Worm (Caenorhabditis elegans) whole organism, L1 larva: ENCODE measurements around the gene tsp-21.

Experiments used
- C04F5.9 ChIP-seq: sonication (generic microtip); optimal IDR thresholded peaks from 2 replicates; lab custom pipeline; 2016; ENCODE audit warnings: missing genetic modification characterization, missing compliant biosample characterization
- aha-1 ChIP-seq: fragments of 150-350 bp; optimal IDR thresholded peaks from 2 replicates; lab custom pipeline; 2014; ENCODE audit warnings: missing biosample characterization, missing genetic modification characterization
- aly-2 ChIP-seq: fragments of 150-350 bp; optimal IDR thresholded peaks from 2 replicates; lab custom pipeline; 2014; ENCODE audit warnings: missing biosample characterization, missing genetic modification characterization
- blmp-1 ChIP-seq: fragments of 150-350 bp; optimal IDR thresholded peaks from 2 replicates; lab custom pipeline; 2014; ENCODE audit warnings: missing biosample characterization, missing genetic modification characterization
- ceh-63 ChIP-seq: fragments of 200-800 bp; sonication (Bioruptor generic); optimal IDR thresholded peaks from 2 replicates; lab custom pipeline; 2018; ENCODE audit warnings: mild to moderate bottlenecking, missing genetic modification characterization, missing compliant biosample characterization
- ceh-82 ChIP-seq, 3 experiments: fragments of 150-350 bp in 1 of 3; sonication (generic microtip) in 2 of 3; optimal IDR thresholded peaks; 2 replicates each; lab custom pipeline; 2014 to 2017; ENCODE audit warnings: missing biosample characterization in 3 of 3, missing genetic modification characterization in 3 of 3
- ceh-88 ChIP-seq: fragments of 200-800 bp; sonication (Bioruptor generic); IDR thresholded peaks from 2 replicates; pipeline ENCODE4 v1.3.6; 2022; ENCODE audit warnings: missing genetic modification characterization, missing compliant biosample characterization
- ceh-90 ChIP-seq: sonication (generic microtip); optimal IDR thresholded peaks from 2 replicates; lab custom pipeline; 2016; ENCODE audit warnings: missing genetic modification characterization, missing compliant biosample characterization
- dsc-1 ChIP-seq: sonication (generic microtip); optimal IDR thresholded peaks from 2 replicates; lab custom pipeline; 2016; ENCODE audit warnings: mild to moderate bottlenecking, missing genetic modification characterization, missing compliant biosample characterization
- efl-3 ChIP-seq: fragments of 200-800 bp; sonication (Bioruptor generic); optimal IDR thresholded peaks from 2 replicates; lab custom pipeline; 2018; ENCODE audit warnings: mild to moderate bottlenecking, missing genetic modification characterization, missing compliant biosample characterization
- egl-13 ChIP-seq: sonication (generic microtip); optimal IDR thresholded peaks from 2 replicates; lab custom pipeline; 2016; ENCODE audit warnings: missing genotype, missing genetic modification reagents, missing genetic modification characterization, missing compliant biosample characterization
- elt-2 ChIP-seq: sonication (generic microtip); optimal IDR thresholded peaks from 2 replicates; lab custom pipeline; 2016; ENCODE audit warnings: missing genetic modification characterization, mild to moderate bottlenecking, inconsistent platforms, missing compliant biosample characterization, missing genetic modification reagents
- elt-3 ChIP-seq, 6 experiments: fragments of 150-350 bp in 1 of 6; sonication (generic microtip); optimal IDR thresholded peaks; 2 replicates each; lab custom pipeline; 2017 to 2018; ENCODE audit warnings: missing biosample characterization in 6 of 6, missing genetic modification characterization in 6 of 6, inconsistent platforms in 1 of 6
- fkh-4 ChIP-seq: sonication (generic microtip); optimal IDR thresholded peaks from 2 replicates; lab custom pipeline; 2016; ENCODE audit warnings: missing compliant biosample characterization, missing genetic modification characterization, borderline replicate concordance
- fos-1 ChIP-seq: fragments of 150-350 bp; optimal IDR thresholded peaks from 2 replicates; lab custom pipeline; 2014; ENCODE audit warnings: missing biosample characterization, missing genetic modification characterization
- grh-1 ChIP-seq: fragments of 200-800 bp; sonication (Bioruptor generic); IDR thresholded peaks from 2 replicates; pipeline ENCODE4 v1.3.6; 2022; ENCODE audit warnings: missing genetic modification reagents, missing genetic modification characterization, missing compliant biosample characterization
- hpl-2 ChIP-seq: fragments of 150-350 bp; optimal IDR thresholded peaks from 2 replicates; lab custom pipeline; 2014; ENCODE audit warnings: missing biosample characterization, missing genetic modification reagents, missing genetic modification characterization
- irx-1 ChIP-seq: sonication (generic microtip); optimal IDR thresholded peaks from 2 replicates; lab custom pipeline; 2016; ENCODE audit warnings: missing genetic modification characterization, missing compliant biosample characterization
- jun-1 ChIP-seq: fragments of 150-350 bp; optimal IDR thresholded peaks from 2 replicates; lab custom pipeline; 2014; ENCODE audit warnings: missing biosample characterization, missing genetic modification reagents, missing genetic modification characterization
- lin-14 ChIP-seq: fragments of 200-800 bp; sonication (Bioruptor generic); optimal IDR thresholded peaks from 2 replicates; lab custom pipeline; 2018; ENCODE audit warnings: mild to moderate bottlenecking, missing genetic modification characterization, moderate library complexity, missing compliant biosample characterization
- lin-15B ChIP-seq: fragments of 150-350 bp; sonication (generic microtip); optimal IDR thresholded peaks from 3 replicates; lab custom pipeline; 2014; ENCODE audit warnings: missing biosample characterization, missing genetic modification characterization
- lin-35 ChIP-seq, 2 experiments: fragments of 150-350 bp; optimal IDR thresholded peaks; 2 replicates each; lab custom pipeline; 2014; ENCODE audit warnings: missing biosample characterization in 2 of 2, missing genetic modification characterization in 2 of 2, missing genetic modification reagents in 2 of 2
- lin-39 ChIP-seq: fragments of 150-350 bp; optimal IDR thresholded peaks from 2 replicates; lab custom pipeline; 2014; ENCODE audit warnings: missing biosample characterization, missing genetic modification reagents, missing genetic modification characterization
- mdl-1 ChIP-seq, 2 experiments: fragments of 150-350 bp; optimal IDR thresholded peaks; 2 replicates each; lab custom pipeline; 2014 to 2017; ENCODE audit warnings: missing biosample characterization in 2 of 2, missing genetic modification characterization in 2 of 2, inconsistent platforms in 1 of 2
- mep-1 ChIP-seq: fragments of 150-350 bp; optimal IDR thresholded peaks from 2 replicates; lab custom pipeline; 2014; ENCODE audit warnings: missing biosample characterization, missing genetic modification characterization
- nhr-11 ChIP-seq: fragments of 150-350 bp; optimal IDR thresholded peaks from 2 replicates; lab custom pipeline; 2014; ENCODE audit warnings: missing biosample characterization, missing genetic modification characterization
- nhr-19 ChIP-seq: fragments of 200-800 bp; sonication (Bioruptor generic); conservative IDR thresholded peaks from 2 replicates; pipeline ENCODE4 v1.3.6; 2022; ENCODE audit warnings: missing genetic modification characterization, missing compliant biosample characterization
- nhr-20 ChIP-seq: sonication (generic microtip); optimal IDR thresholded peaks from 2 replicates; lab custom pipeline; 2016; ENCODE audit warnings: mild to moderate bottlenecking, missing genetic modification characterization, missing compliant biosample characterization
- nhr-47 ChIP-seq: sonication (generic microtip); optimal IDR thresholded peaks from 2 replicates; lab custom pipeline; 2016; ENCODE audit warnings: mild to moderate bottlenecking, missing genetic modification characterization, moderate library complexity, missing compliant biosample characterization
- nhr-76 ChIP-seq: sonication (generic microtip); optimal IDR thresholded peaks from 2 replicates; lab custom pipeline; 2017; ENCODE audit warnings: missing biosample characterization, missing genetic modification characterization
- nhr-84 ChIP-seq: sonication (generic microtip); optimal IDR thresholded peaks from 2 replicates; lab custom pipeline; 2017; ENCODE audit warnings: missing biosample characterization, missing genetic modification characterization
- nhr-85 ChIP-seq: sonication (generic microtip); peaks from one replicate; lab custom pipeline; 2016; ENCODE audit warnings: missing genetic modification characterization, inconsistent platforms, missing compliant biosample characterization
- nhr-90 ChIP-seq: sonication (generic microtip); optimal IDR thresholded peaks from 2 replicates; lab custom pipeline; 2016; ENCODE audit warnings: mild to moderate bottlenecking, missing genetic modification characterization, missing compliant biosample characterization; ENCODE audit not compliant: poor library complexity
- pag-3 ChIP-seq: sonication (generic microtip); optimal IDR thresholded peaks from 2 replicates; lab custom pipeline; 2017; ENCODE audit warnings: missing genetic modification characterization, mild to moderate bottlenecking, missing compliant biosample characterization, antibody characterized with exemption, borderline replicate concordance; ENCODE audit not compliant: insufficient read depth
- rnt-1 ChIP-seq: sonication (generic microtip); optimal IDR thresholded peaks from 2 replicates; lab custom pipeline; 2016; ENCODE audit warnings: mild to moderate bottlenecking, missing genetic modification characterization, moderate library complexity, missing compliant biosample characterization
- skn-1 ChIP-seq: fragments of 150-350 bp; optimal IDR thresholded peaks from 2 replicates; lab custom pipeline; 2014; ENCODE audit warnings: missing biosample characterization, missing genetic modification characterization
- snpc-4 ChIP-seq: fragments of 150-350 bp; optimal IDR thresholded peaks from 2 replicates; lab custom pipeline; 2014; ENCODE audit warnings: missing biosample characterization, missing genetic modification characterization
- sptf-1 ChIP-seq: fragments of 150-350 bp; optimal IDR thresholded peaks from 2 replicates; lab custom pipeline; 2014; ENCODE audit warnings: missing biosample characterization, missing genetic modification characterization
- sup-37 ChIP-seq: fragments of 200-800 bp; sonication (Bioruptor generic); optimal IDR thresholded peaks from 2 replicates; lab custom pipeline; 2018; ENCODE audit warnings: mild to moderate bottlenecking, missing genetic modification characterization, missing compliant biosample characterization
- tbx-2 ChIP-seq: sonication (generic microtip); optimal IDR thresholded peaks from 2 replicates; lab custom pipeline; 2016; ENCODE audit warnings: missing genetic modification characterization, missing compliant biosample characterization
- unc-62 ChIP-seq: fragments of 150-350 bp; optimal IDR thresholded peaks from 2 replicates; lab custom pipeline; 2014; ENCODE audit warnings: missing biosample characterization, missing genetic modification reagents, missing genetic modification characterization
- unc-98 ChIP-seq: fragments of 200-800 bp; sonication (Bioruptor generic); IDR thresholded peaks from 2 replicates; pipeline ENCODE4 v1.3.6; 2022; ENCODE audit warnings: missing genetic modification characterization, missing compliant biosample characterization
- vab-15 ChIP-seq: sonication (generic microtip); optimal IDR thresholded peaks from 2 replicates; lab custom pipeline; 2017; ENCODE audit warnings: missing genotype, mild to moderate bottlenecking, missing genetic modification characterization, missing compliant biosample characterization
- zag-1 ChIP-seq: fragments of 150-350 bp; optimal IDR thresholded peaks from 2 replicates; lab custom pipeline; 2014; ENCODE audit warnings: missing biosample characterization, missing genetic modification characterization
- ztf-11 ChIP-seq, 2 experiments: sonication (generic microtip); optimal IDR thresholded peaks; 2 replicates each; lab custom pipeline; 2016 to 2017; ENCODE audit warnings: missing genetic modification characterization in 2 of 2, missing biosample characterization in 1 of 2, missing compliant biosample characterization in 1 of 2
- ztf-4 ChIP-seq: fragments of 150-350 bp; optimal IDR thresholded peaks from 2 replicates; lab custom pipeline; 2014; ENCODE audit warnings: missing biosample characterization, missing genetic modification characterization

tsp-21 gene

DNA sequence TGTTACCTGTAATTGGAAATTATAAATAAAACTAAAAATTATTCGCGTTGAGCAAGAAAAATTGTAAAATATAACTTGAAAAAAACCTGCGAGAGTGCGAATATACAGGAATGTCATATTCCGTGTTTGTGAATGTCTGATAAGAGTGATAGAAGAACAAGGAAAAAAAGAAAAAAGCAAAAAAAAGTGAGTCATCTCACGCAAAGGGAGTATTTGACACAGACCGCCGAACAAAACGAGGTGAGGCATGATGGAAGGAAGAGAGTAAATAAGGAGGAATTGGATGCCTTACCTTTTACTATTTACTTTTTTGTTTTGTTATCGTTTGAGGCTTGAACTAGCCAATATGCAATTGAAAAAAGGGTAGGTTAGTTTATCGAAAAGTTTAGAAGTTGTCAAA is 39.8 kb upstream of the tsp-21 start, which contains the start of gene F21G4.1:
TSS of gene F21G4.1 (minus strand) at position 6 of the 400 bp plus-strand sequence.
- no peak for TF ChIP-seq egl-13 (tag; lab: Kevin White, UChicago)
- TF ChIP-seq elt-2 (tag; lab: Kevin White, UChicago): peak; percentile 13
- peak; percentile 13 for TF ChIP-seq lin-14

DNA sequence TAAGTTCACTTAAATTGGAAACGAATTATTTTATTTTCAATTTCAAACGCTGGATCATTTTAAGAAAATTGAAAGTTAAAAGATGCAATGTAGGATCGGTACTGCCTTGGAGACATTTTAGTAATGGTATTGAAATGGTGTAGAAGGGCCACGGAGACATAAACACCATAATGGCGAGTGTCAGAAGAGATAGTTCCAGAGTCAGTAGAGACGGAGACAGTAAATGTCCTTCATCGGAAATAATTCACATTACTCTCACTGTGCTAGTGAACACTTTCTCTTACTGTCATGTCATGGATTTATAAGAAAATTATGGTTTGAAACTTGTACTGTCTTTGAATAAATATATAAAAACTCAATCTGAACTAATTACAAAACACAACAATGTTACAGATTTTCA is 39.1 kb upstream of the tsp-21 start:
- TF ChIP-seq nhr-85: peak; percentile 73
- peak; percentile 87 for TF ChIP-seq blmp-1 (tag; lab: Kevin White, UChicago)
- TF ChIP-seq lin-14: peak; percentile 59
- no peak for TF ChIP-seq efl-3 (GFP tag; lab: Kevin White, UChicago)

DNA sequence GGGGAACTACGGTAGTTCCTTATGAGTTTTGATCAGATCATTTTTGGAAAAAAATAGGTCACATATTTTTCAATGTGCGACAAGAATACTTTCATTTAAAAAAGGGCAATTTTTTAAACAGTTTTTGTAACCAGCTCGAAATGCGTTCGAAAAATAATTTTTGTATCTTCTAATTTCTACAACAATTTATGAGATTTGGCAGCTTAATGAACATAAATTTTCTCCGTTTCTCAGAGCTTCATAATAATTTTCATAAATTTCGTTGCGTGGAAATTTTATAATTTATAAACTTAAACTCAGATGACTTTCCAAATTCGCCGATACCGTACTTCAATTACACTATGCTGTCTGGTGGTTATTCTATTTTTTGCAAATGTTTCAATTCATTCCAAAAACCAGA is 37.3 kb upstream of the tsp-21 start, which contains the start of gene F21G4.3:
TSS of gene F21G4.3 (plus strand) at position 301 of the 400 bp plus-strand sequence.
- TF ChIP-seq sptf-1 (tag; lab: Kevin White, UChicago) (no peak), efl-3 (GFP tag; lab: Kevin White, UChicago) (no peak), nhr-85 (no peak), skn-1 (tag; lab: Kevin White, UChicago) (no peak), ztf-11 (tag; optimal IDR thresholded peaks at IDR 0.05; lab: Kevin White, UChicago) (no peak), aly-2 (no peak), blmp-1 (tag; lab: Kevin White, UChicago) (no peak), irx-1 (tag; lab: Kevin White, UChicago) (no peak), nhr-11 (tag; lab: Kevin White, UChicago) (no peak), C04F5.9 (tag; lab: Kevin White, UChicago) (no peak), ceh-63 (GFP tag; lab: Kevin White, UChicago) (no peak), zag-1 (tag; lab: Kevin White, UChicago) (no peak), jun-1 (tag; lab: Kevin White, UChicago) (no peak), hpl-2 (no peak), mdl-1 (tag; optimal IDR thresholded peaks at IDR 0.05; lab: Kevin White, UChicago) (no peak), mep-1 (tag; lab: Kevin White, UChicago) (no peak), rnt-1 (tag; lab: Kevin White, UChicago) (no peak), ceh-82 (tag; optimal IDR thresholded peaks at IDR 0.05; lab: Kevin White, UChicago) (no peak)
- TF ChIP-seq, all 84 proteins: peak for 0

DNA sequence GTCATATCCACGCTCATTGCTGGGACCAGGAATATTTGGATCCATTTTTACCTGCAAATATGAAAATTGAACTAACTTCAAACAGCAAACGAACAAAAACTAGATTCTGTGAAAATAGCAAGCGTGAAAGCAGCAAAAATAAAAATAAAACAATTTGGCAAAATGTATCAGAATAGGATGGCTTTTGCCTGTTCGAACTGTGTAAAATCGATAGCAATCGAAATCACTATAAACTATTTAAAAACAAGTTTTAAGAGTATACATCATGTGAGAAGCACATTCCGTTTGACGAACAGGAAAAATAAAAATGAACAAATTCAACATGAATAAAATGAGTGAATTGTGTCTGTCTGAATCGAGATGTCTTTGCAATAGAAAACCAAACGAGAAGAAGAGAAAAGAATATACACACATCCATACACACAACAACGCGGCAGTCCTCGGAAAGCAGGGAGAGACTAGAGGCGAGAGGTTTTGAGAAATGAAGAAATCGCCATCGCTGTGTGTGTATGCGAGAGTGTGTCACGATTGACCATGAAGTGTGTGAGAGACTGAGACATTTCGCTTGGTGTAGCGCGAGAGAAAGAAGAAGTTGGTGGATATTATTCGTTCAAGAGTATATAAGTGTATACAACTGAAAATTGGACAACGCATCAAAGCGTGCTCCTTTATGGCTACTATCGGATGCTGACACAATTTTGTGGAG is 32.6 kb upstream of the tsp-21 start, which contains the start of gene phf-34:
TSS of gene phf-34 (minus strand) at position 51 of the 706 bp plus-strand sequence.
- TF ChIP-seq nhr-76 (no peak), mdl-1 (tag; optimal IDR thresholded peaks at IDR 0.05; lab: Kevin White, UChicago) (peak in 1 of 2 experiments; percentile 44), ztf-4 (no peak), tbx-2 (tag; lab: Kevin White, UChicago) (peak; percentile 42), dsc-1 (peak; percentile 9), aha-1 (no peak), nhr-47 (peak; percentile 54), fkh-4 (tag; lab: Kevin White, UChicago) (no peak), nhr-90 (tag; lab: Kevin White, UChicago) (no peak), nhr-19 (GFP tag; lab: Robert Waterston, UW) (no peak; the same call in 1 of the 2 replicates), sptf-1 (tag; lab: Kevin White, UChicago) (no peak), unc-98 (no peak), fos-1 (tag; lab: Kevin White, UChicago) (no peak), ceh-90 (tag; lab: Kevin White, UChicago) (no peak), ztf-11 (tag; optimal IDR thresholded peaks at IDR 0.05; lab: Kevin White, UChicago) (no peak), pag-3 (tag; lab: Kevin White, UChicago) (no peak), ceh-88 (GFP tag; lab: Robert Waterston, UW) (no peak), lin-35 (GFP tag; optimal IDR thresholded peaks at IDR 0.05; lab: Kevin White, UChicago) (peak; percentile 17 to 26), snpc-4 (tag; lab: Kevin White, UChicago) (peak; percentile 32), elt-3 (tag; optimal IDR thresholded peaks at IDR 0.05; lab: Kevin White, UChicago) (no peak), lin-15B (tag; lab: Kevin White, UChicago) (no peak), vab-15 (tag; lab: Kevin White, UChicago) (no peak), lin-39 (tag; lab: Kevin White, UChicago) (no peak), unc-62 (GFP tag; lab: Kevin White, UChicago) (no peak), nhr-84 (no peak), sup-37 (GFP tag; lab: Kevin White, UChicago) (no peak), nhr-20 (tag; lab: Kevin White, UChicago) (peak; percentile 39), grh-1 (GFP tag; lab: Robert Waterston, UW) (no peak)
